Worm (Caenorhabditis elegans) whole organism, late embryonic: Measurements from ENCODE around the gene del-1.

Experiments
- lin-11 ChIP-seq: fragments of 200-800 bp; sonication (Bioruptor generic); optimal IDR thresholded peaks from 2 replicates; lab custom pipeline; 2018; ENCODE audit warnings: mild to moderate bottlenecking, missing genetic modification characterization, missing compliant biosample characterization
- madf-2 ChIP-seq: sonication (generic microtip); optimal IDR thresholded peaks from 2 replicates; lab custom pipeline; 2017; ENCODE audit warnings: missing genetic modification characterization, missing compliant biosample characterization
- pag-3 ChIP-seq: sonication (generic microtip); optimal IDR thresholded peaks from 2 replicates; lab custom pipeline; 2016; ENCODE audit warnings: missing compliant biosample characterization, missing genetic modification characterization, borderline replicate concordance
- pha-4 ChIP-seq: fragments of 150-350 bp; optimal IDR thresholded peaks from 2 replicates; lab custom pipeline; 2018; ENCODE audit warnings: missing biosample characterization, missing genetic modification reagents, missing genetic modification characterization
- rnt-1 ChIP-seq: sonication (generic microtip); optimal IDR thresholded peaks from 2 replicates; lab custom pipeline; 2016; ENCODE audit warnings: missing genetic modification characterization, missing compliant biosample characterization
- unc-42 ChIP-seq: sonication (generic microtip); optimal IDR thresholded peaks from 2 replicates; lab custom pipeline; 2016; ENCODE audit warnings: missing genotype, missing genetic modification characterization, missing compliant biosample characterization

ce11 chrX:14311583-14311982 lies 43.7 kb downstream of the del-1 start, which contains the start of gene mgrn-1:
- TF ChIP-seq rnt-1 (tag; lab: Kevin White, UChicago) (no peak), unc-42 (tag; lab: Kevin White, UChicago) (no peak), madf-2 (no peak), pag-3 (tag; lab: Kevin White, UChicago) (no peak), lin-11 (tag; lab: Kevin White, UChicago) (no peak), pha-4 (tag; lab: Kevin White, UChicago) (no peak)
